Fruit fly (Drosophila melanogaster): ENCODE data around the gene dl.

- TF ChIP-seq CG8478 (optimal IDR thresholded peaks at IDR 0.05): no peak
- no peak for TF ChIP-seq usp (GFP tag; optimal IDR thresholded peaks at IDR 0.05)
- no peak for TF ChIP-seq EcR (GFP tag; optimal IDR thresholded peaks at IDR 0.05)
Observed at dm6 chr2L:17436500-17436899, 13.7 kb downstream of the dl start, which contains the start of gene CG33928.

All from whole organism.